Fruit fly (Drosophila melanogaster) whole organism, embryonic: ENCODE measurements around the gene aru.
A peak's percentile ranks its signal among the peaks of the same experiment; 100 is the strongest.

Source experiments
- Bdp1 ChIP-seq: fragments of 200-800 bp; sonication (Bioruptor generic); optimal IDR thresholded peaks from 3 replicates; lab custom pipeline; 2016; ENCODE audit warnings: missing biosample characterization, missing genetic modification characterization
- Blimp-1 ChIP-seq: fragments of 200-800 bp; sonication (Bioruptor generic); optimal IDR thresholded peaks from 3 replicates; lab custom pipeline; 2018; ENCODE audit warnings: missing biosample characterization, missing genetic modification characterization, mild to moderate bottlenecking, moderate library complexity, missing genetic modification reagents
- CG10147 ChIP-seq: fragments of 200-800 bp; sonication (Bioruptor generic); optimal IDR thresholded peaks from 2 replicates; lab custom pipeline; 2019; ENCODE audit warnings: missing biosample characterization, mild to moderate bottlenecking, missing genetic modification characterization, moderate library complexity
- CG10321 ChIP-seq: fragments of 200-800 bp; sonication (Bioruptor generic); IDR thresholded peaks from 2 replicates; pipeline ENCODE4 v1.3.6; 2022; ENCODE audit warnings: missing biosample characterization, missing genetic modification characterization
- CG11085 ChIP-seq: fragments of 200-800 bp; sonication (Bioruptor generic); IDR thresholded peaks from 2 replicates; pipeline ENCODE4 v1.3.6; 2022; ENCODE audit warnings: missing biosample characterization, missing genetic modification characterization
- CG12219 ChIP-seq: fragments of 200-800 bp; sonication (Bioruptor generic); optimal IDR thresholded peaks from 3 replicates; lab custom pipeline; 2018; ENCODE audit warnings: missing biosample characterization, mild to moderate bottlenecking, missing genetic modification characterization
- CG13287 ChIP-seq: fragments of 200-800 bp; sonication (Bioruptor generic); IDR thresholded peaks from 2 replicates; pipeline ENCODE4 v1.3.6; 2022; ENCODE audit warnings: missing biosample characterization, missing genetic modification characterization; ENCODE audit not compliant: partially characterized antibody
- CG13775 ChIP-seq: fragments of 200-800 bp; sonication (Bioruptor generic); optimal IDR thresholded peaks from 3 replicates; lab custom pipeline; 2017; ENCODE audit warnings: missing biosample characterization, mild to moderate bottlenecking, missing genetic modification characterization
- CG15269 ChIP-seq: fragments of 200-800 bp; sonication (Bioruptor generic); optimal IDR thresholded peaks from 2 replicates; lab custom pipeline; 2018; ENCODE audit warnings: missing biosample characterization, mild to moderate bottlenecking, missing genetic modification characterization, moderate library complexity
- CG1602 ChIP-seq: fragments of 200-800 bp; sonication (Bioruptor generic); optimal IDR thresholded peaks from 3 replicates; lab custom pipeline; 2016; ENCODE audit warnings: missing biosample characterization, missing genetic modification characterization
- CG1647 ChIP-seq: fragments of 200-800 bp; sonication (Bioruptor generic); optimal IDR thresholded peaks from 3 replicates; lab custom pipeline; 2016; ENCODE audit warnings: missing biosample characterization, missing genetic modification characterization
- CG18476 ChIP-seq: fragments of 200-800 bp; sonication (Bioruptor generic); optimal IDR thresholded peaks from 2 replicates; lab custom pipeline; 2016; ENCODE audit warnings: missing biosample characterization, mild to moderate bottlenecking, missing genetic modification characterization
- CG30020 ChIP-seq: fragments of 200-800 bp; optimal IDR thresholded peaks from 2 replicates; lab custom pipeline; 2019; ENCODE audit warnings: missing biosample characterization, mild to moderate bottlenecking, missing genetic modification characterization, moderate library complexity
- CG4360 ChIP-seq: fragments of 200-800 bp; sonication (Bioruptor generic); IDR thresholded peaks from 2 replicates; pipeline ENCODE4 v1.3.6; 2022; ENCODE audit warnings: missing biosample characterization, missing genetic modification characterization
- CG4617 ChIP-seq: fragments of 200-800 bp; sonication (Bioruptor generic); optimal IDR thresholded peaks from 3 replicates; lab custom pipeline; 2016; ENCODE audit warnings: missing biosample characterization, missing genetic modification characterization, borderline replicate concordance
- CG6272 ChIP-seq: fragments of 200-800 bp; sonication (Bioruptor generic); IDR thresholded peaks from 2 replicates; pipeline ENCODE4 v1.3.6; 2022; ENCODE audit warnings: missing biosample characterization, missing genetic modification characterization
- CG6689 ChIP-seq: fragments of 200-800 bp; sonication (Bioruptor generic); IDR thresholded peaks from 2 replicates; pipeline ENCODE4 v1.3.6; 2022; ENCODE audit warnings: missing biosample characterization, missing genetic modification characterization
- CG7786 ChIP-seq: fragments of 200-800 bp; sonication (Bioruptor generic); optimal IDR thresholded peaks from 2 replicates; lab custom pipeline; 2016; ENCODE audit warnings: missing biosample characterization, missing genetic modification characterization
- CG8765 ChIP-seq: fragments of 200-800 bp; sonication (Bioruptor generic); IDR thresholded peaks from 2 replicates; pipeline ENCODE4 v1.3.6; 2022; ENCODE audit warnings: missing biosample characterization, missing genetic modification characterization
- CG9215 ChIP-seq: fragments of 200-800 bp; sonication (Bioruptor generic); IDR thresholded peaks from 2 replicates; pipeline ENCODE4 v1.3.6; 2022; ENCODE audit warnings: missing biosample characterization, missing genetic modification characterization
- CG9797 ChIP-seq: fragments of 200-800 bp; sonication (Bioruptor generic); optimal IDR thresholded peaks from 3 replicates; lab custom pipeline; 2018; ENCODE audit warnings: missing biosample characterization, mild to moderate bottlenecking, missing genetic modification characterization
- CHES-1-like ChIP-seq: fragments of 200-800 bp; sonication (Bioruptor generic); optimal IDR thresholded peaks from 2 replicates; lab custom pipeline; 2016; ENCODE audit warnings: missing biosample characterization, missing genetic modification characterization
- Dek ChIP-seq: fragments of 200-800 bp; sonication (Bioruptor generic); optimal IDR thresholded peaks from 3 replicates; lab custom pipeline; 2019; ENCODE audit warnings: missing biosample characterization, mild to moderate bottlenecking, missing genetic modification characterization, moderate library complexity
- Ets65A ChIP-seq: fragments of 200-800 bp; sonication (Bioruptor generic); peaks from one replicate; lab custom pipeline; 2016; ENCODE audit warnings: missing biosample characterization, missing genetic modification characterization
- Fer3 ChIP-seq: fragments of 200-800 bp; sonication (Bioruptor generic); optimal IDR thresholded peaks from 2 replicates; lab custom pipeline; 2018; ENCODE audit warnings: missing biosample characterization, mild to moderate bottlenecking, missing genetic modification characterization, moderate library complexity
- HLH4C ChIP-seq: fragments of 200-800 bp; sonication (Bioruptor generic); IDR thresholded peaks from 3 replicates; pipeline ENCODE4 v1.3.6; 2022; ENCODE audit warnings: missing biosample characterization, missing genetic modification characterization; ENCODE audit not compliant: partially characterized antibody
- Ravus ChIP-seq: fragments of 200-800 bp; sonication (Bioruptor generic); IDR thresholded peaks from 2 replicates; pipeline ENCODE4 v1.3.6; 2022; ENCODE audit warnings: missing biosample characterization, missing genetic modification characterization
- Side ChIP-seq: fragments of 200-800 bp; sonication (Bioruptor generic); optimal IDR thresholded peaks from 2 replicates; lab custom pipeline; 2016; ENCODE audit warnings: missing biosample characterization, missing genetic modification characterization
- Sin3A ChIP-seq: fragments of >200 bp; optimal IDR thresholded peaks from 2 replicates; lab custom pipeline; 2018
- bsh ChIP-seq, 2 experiments: fragments of 200-800 bp; sonication (Bioruptor generic); optimal IDR thresholded peaks; 2 replicates each; lab custom pipeline; 2017 to 2018; ENCODE audit warnings: mild to moderate bottlenecking in 2 of 2, missing biosample characterization in 2 of 2, missing genetic modification characterization in 2 of 2, moderate library complexity in 1 of 2
- cato ChIP-seq: fragments of 200-800 bp; sonication (Bioruptor generic); optimal IDR thresholded peaks from 2 replicates; lab custom pipeline; 2016; ENCODE audit warnings: missing biosample characterization, missing genetic modification characterization, borderline replicate concordance
- caup ChIP-seq: fragments of 200-800 bp; sonication (Bioruptor generic); optimal IDR thresholded peaks from 3 replicates; lab custom pipeline; 2017; ENCODE audit warnings: missing biosample characterization, mild to moderate bottlenecking, missing genetic modification characterization, moderate library complexity; ENCODE audit not compliant: severe bottlenecking
- dmrt99B ChIP-seq: fragments of 200-800 bp; sonication (Bioruptor generic); optimal IDR thresholded peaks from 2 replicates; lab custom pipeline; 2018; ENCODE audit warnings: missing biosample characterization, mild to moderate bottlenecking, missing genetic modification characterization, moderate library complexity
- ems ChIP-seq: fragments of 200-800 bp; sonication (Bioruptor generic); optimal IDR thresholded peaks from 3 replicates; lab custom pipeline; 2016; ENCODE audit warnings: missing biosample characterization, missing genetic modification characterization
- fd64A ChIP-seq: fragments of 200-800 bp; sonication (Bioruptor generic); optimal IDR thresholded peaks from 3 replicates; lab custom pipeline; 2018; ENCODE audit warnings: missing biosample characterization, mild to moderate bottlenecking, missing genetic modification characterization
- fu2 ChIP-seq: fragments of 200-800 bp; sonication (Bioruptor generic); optimal IDR thresholded peaks from 2 replicates; lab custom pipeline; 2016; ENCODE audit warnings: missing biosample characterization, missing genetic modification characterization
- gfzf ChIP-seq: fragments of 200-800 bp; sonication (Bioruptor generic); optimal IDR thresholded peaks from 2 replicates; lab custom pipeline; 2016; ENCODE audit warnings: missing biosample characterization, mild to moderate bottlenecking, missing genetic modification characterization, moderate library complexity
- grau ChIP-seq: fragments of 200-800 bp; optimal IDR thresholded peaks from 3 replicates; lab custom pipeline; 2019; ENCODE audit warnings: missing biosample characterization, mild to moderate bottlenecking, missing genetic modification characterization, moderate library complexity
- gt ChIP-seq: fragments of 200-800 bp; sonication (Bioruptor generic); IDR thresholded peaks from 2 replicates; pipeline ENCODE4 v1.3.6; 2022; ENCODE audit warnings: missing biosample characterization, missing genetic modification characterization
- her ChIP-seq: fragments of 200-800 bp; sonication (Bioruptor generic); optimal IDR thresholded peaks from 2 replicates; lab custom pipeline; 2016; ENCODE audit warnings: missing biosample characterization, missing genetic modification characterization
- insv ChIP-seq, 2 experiments: fragments of 200-800 bp; sonication (Bioruptor generic); optimal IDR thresholded peaks; 3 replicates each; lab custom pipeline; 2016 to 2018; ENCODE audit warnings: missing biosample characterization in 2 of 2, missing genetic modification characterization in 2 of 2
- knrl ChIP-seq: fragments of 200-800 bp; sonication (Bioruptor generic); IDR thresholded peaks from 3 replicates; pipeline ENCODE4 v1.3.6; 2022; ENCODE audit warnings: missing biosample characterization, missing genetic modification characterization; ENCODE audit not compliant: partially characterized antibody
- lab ChIP-seq: fragments of 200-800 bp; sonication (Bioruptor generic); optimal IDR thresholded peaks from 3 replicates; lab custom pipeline; 2017; ENCODE audit warnings: missing biosample characterization, missing genetic modification characterization, mild to moderate bottlenecking, moderate library complexity, missing genetic modification reagents
- lov ChIP-seq, 2 experiments: fragments of 200-800 bp in 1 of 2; fragments of >200 bp in 1 of 2; sonication (Bioruptor generic) in 1 of 2; IDR thresholded peaks in 1 of 2; optimal IDR thresholded peaks in 1 of 2; 2 replicates in 1 of 2; 3 replicates in 1 of 2; pipeline versions ENCODE4 v1.3.6 to Lab custom; 2017 to 2022; ENCODE audit warnings: missing biosample characterization in 1 of 2, missing genetic modification characterization in 1 of 2
- mld ChIP-seq: fragments of 200-800 bp; sonication (Bioruptor generic); IDR thresholded peaks from 3 replicates; pipeline ENCODE4 v1.3.6; 2022; ENCODE audit warnings: missing biosample characterization, missing genetic modification characterization; ENCODE audit not compliant: partially characterized antibody
- odd ChIP-seq: fragments of 200-800 bp; sonication (Bioruptor generic); optimal IDR thresholded peaks from 2 replicates; lab custom pipeline; 2017; ENCODE audit warnings: missing biosample characterization, mild to moderate bottlenecking, missing genetic modification characterization
- pfk ChIP-seq: fragments of 200-800 bp; sonication (Bioruptor generic); optimal IDR thresholded peaks from 2 replicates; lab custom pipeline; 2018; ENCODE audit warnings: missing biosample characterization, mild to moderate bottlenecking, missing genetic modification characterization, moderate library complexity
- pho ChIP-seq: fragments of 200-800 bp; sonication (Bioruptor generic); optimal IDR thresholded peaks from 2 replicates; lab custom pipeline; 2016; ENCODE audit warnings: missing biosample characterization, missing genetic modification characterization
- psq ChIP-seq: fragments of 200-800 bp; sonication (Bioruptor generic); optimal IDR thresholded peaks from 2 replicates; lab custom pipeline; 2017; ENCODE audit warnings: missing biosample characterization, missing genetic modification characterization
- slbo ChIP-seq: fragments of 200-800 bp; sonication (Bioruptor generic); IDR thresholded peaks from 2 replicates; pipeline ENCODE4 v1.3.6; 2022; ENCODE audit warnings: missing biosample characterization, missing genetic modification characterization
- zfh2 ChIP-seq: fragments of 200-800 bp; sonication (Bioruptor generic); optimal IDR thresholded peaks from 2 replicates; lab custom pipeline; 2016; ENCODE audit warnings: missing biosample characterization, missing genetic modification characterization

Gene aru

DNA sequence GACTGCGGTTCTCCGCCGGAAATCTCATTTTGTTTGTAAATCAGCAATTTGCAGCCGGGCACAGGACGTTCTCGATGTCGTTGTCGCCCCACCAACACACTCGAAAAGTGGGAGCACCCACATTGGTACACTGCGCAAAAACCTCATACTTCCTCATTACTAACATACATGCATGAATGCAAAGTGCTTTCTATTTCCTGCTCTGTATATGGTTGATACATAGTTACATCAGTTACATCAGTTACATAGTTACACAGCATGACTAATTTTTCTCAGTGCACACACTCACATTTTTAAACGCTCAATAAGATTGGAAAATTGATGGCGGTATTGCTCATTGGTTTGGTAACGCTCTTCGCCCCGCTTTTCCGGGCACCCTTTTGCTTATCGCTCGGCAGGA lies 29.0 kb upstream of the aru start (continued):
- no peak for TF ChIP-seq fd64A (GFP tag; lab: Kevin White, UChicago)
- peak in 1 of 2 experiments; percentile 29 for TF ChIP-seq bsh (GFP tag; optimal IDR thresholded peaks at IDR 0.05; lab: Kevin White, UChicago)
- TF ChIP-seq CG9215 = no peak
- TF ChIP-seq CG6272 (GFP tag; lab: Robert Waterston, UW) = no peak
- no peak for TF ChIP-seq lov (optimal IDR thresholded peaks at IDR 0.05; lab: Kevin White, UChicago)
- TF ChIP-seq lov (GFP tag; IDR thresholded peaks at IDR 0.05; lab: Robert Waterston, UW) = no peak
- peak; percentile 30 for TF ChIP-seq grau
- no peak for TF ChIP-seq pho (GFP tag; lab: Kevin White, UChicago)
- TF ChIP-seq CG7786 (GFP tag; lab: Kevin White, UChicago) = peak; percentile 16
- TF ChIP-seq CG4360 = no peak
- no peak for TF ChIP-seq her (GFP tag; lab: Kevin White, UChicago)
- no peak for TF ChIP-seq Side (GFP tag; lab: Kevin White, UChicago)
- no peak for TF ChIP-seq gt (GFP tag; lab: Robert Waterston, UW)
- TF ChIP-seq gfzf = no peak
- TF ChIP-seq pfk = no peak
- no peak for TF ChIP-seq knrl (GFP tag; lab: Robert Waterston, UW)
- TF ChIP-seq CG18476 (GFP tag; lab: Kevin White, UChicago) = no peak
- TF ChIP-seq CG15269 (tag; lab: Kevin White, UChicago) = peak; percentile 35
- TF ChIP-seq slbo (GFP tag; lab: Robert Waterston, UW) = no peak
- TF ChIP-seq psq (GFP tag; lab: Kevin White, UChicago) = no peak
- no peak for TF ChIP-seq Ets65A
- TF ChIP-seq odd (GFP tag; lab: Kevin White, UChicago) = no peak
- TF ChIP-seq CG9797 (GFP tag; lab: Kevin White, UChicago) = no peak
- no peak for TF ChIP-seq CG1602
- TF ChIP-seq CG1647 (GFP tag; lab: Kevin White, UChicago) = no peak
- TF ChIP-seq ems (GFP tag; lab: Kevin White, UChicago) = peak; percentile 37
- no peak for TF ChIP-seq CG30020 (tag; lab: Kevin White, UChicago)
- no peak for TF ChIP-seq CG12219 (GFP tag; lab: Kevin White, UChicago)
- TF ChIP-seq CG4617 (GFP tag; lab: Kevin White, UChicago) = no peak
- TF ChIP-seq caup (GFP tag; lab: Kevin White, UChicago) = peak; percentile 6
- no peak for TF ChIP-seq fu2 (GFP tag; lab: Kevin White, UChicago)
- TF ChIP-seq Sin3A (lab: Kevin White, UChicago) = no peak
- TF ChIP-seq CG10321 (GFP tag; lab: Robert Waterston, UW) = no peak
- TF ChIP-seq lab (GFP tag; lab: Kevin White, UChicago) = peak; percentile 46
- TF ChIP-seq CG10147 = no peak
- TF ChIP-seq dmrt99B = peak; percentile 23
- TF ChIP-seq Dek = no peak
- no peak for TF ChIP-seq CHES-1-like (GFP tag; lab: Kevin White, UChicago)
- no peak for TF ChIP-seq CG13287
- no peak for TF ChIP-seq HLH4C (GFP tag; lab: Robert Waterston, UW)
- TF ChIP-seq CG6689 (GFP tag; lab: Robert Waterston, UW) = peak; percentile 22; the same call in 1 of the 2 replicates
- peak; percentile 13; the same call in 1 of the 2 replicates for TF ChIP-seq CG11085 (GFP tag; lab: Robert Waterston, UW)
- TF ChIP-seq Bdp1 = no peak
- TF ChIP-seq cato (GFP tag; lab: Kevin White, UChicago) = no peak
- no peak for TF ChIP-seq Ravus (GFP tag; lab: Robert Waterston, UW)
- peak; percentile 16 for TF ChIP-seq zfh2
- peak; percentile 27 for TF ChIP-seq Fer3 (tag; lab: Kevin White, UChicago)
- TF ChIP-seq CG8765 (GFP tag; lab: Robert Waterston, UW) = no peak
- no peak for TF ChIP-seq insv (GFP tag; optimal IDR thresholded peaks at IDR 0.05; lab: Kevin White, UChicago)
- TF ChIP-seq Blimp-1 (GFP tag; lab: Kevin White, UChicago) = no peak
- no peak for TF ChIP-seq mld
- TF ChIP-seq CG13775 (GFP tag; lab: Kevin White, UChicago) = no peak
